Worm (Caenorhabditis elegans) whole organism, young adult: ENCODE data around the gene R09H10.5.
"Not testable (repeated sequence)": the region's sequence is repeated elsewhere in the genome, so short reads cannot be mapped to it uniquely, and the experiment has no call there.

Experiments
- B0035.1 ChIP-seq: sonication (generic microtip); optimal IDR thresholded peaks from 2 replicates; lab custom pipeline; 2016; ENCODE audit warnings: missing genetic modification characterization, mild to moderate bottlenecking, missing compliant biosample characterization, missing genotype, missing genetic modification reagents
- B0261.1 ChIP-seq: sonication (generic microtip); optimal IDR thresholded peaks from 2 replicates; lab custom pipeline; 2016; ENCODE audit warnings: mild to moderate bottlenecking, missing genetic modification characterization, moderate library complexity, missing compliant biosample characterization
- B0336.3 ChIP-seq: fragments of 200-800 bp; sonication (Bioruptor generic); IDR thresholded peaks from 2 replicates; pipeline ENCODE4 v1.3.6; 2022; ENCODE audit warnings: missing genetic modification characterization, missing compliant biosample characterization
- C06A6.2 ChIP-seq: fragments of 200-800 bp; sonication (Bioruptor generic); conservative IDR thresholded peaks from 2 replicates; pipeline ENCODE4 v1.3.6; 2022; ENCODE audit warnings: missing genetic modification characterization, missing compliant biosample characterization
- C17E4.6 ChIP-seq: fragments of 200-800 bp; sonication (Bioruptor generic); IDR thresholded peaks from 2 replicates; pipeline ENCODE4 v1.3.6; 2022; ENCODE audit warnings: missing genetic modification reagents, missing genetic modification characterization, missing compliant biosample characterization
- F23B12.7 ChIP-seq: sonication (generic microtip); optimal IDR thresholded peaks from 2 replicates; lab custom pipeline; 2017; ENCODE audit warnings: missing genetic modification characterization, mild to moderate bottlenecking, missing compliant biosample characterization, antibody characterized with exemption, moderate library complexity; ENCODE audit not compliant: insufficient read depth
- F33H1.4 ChIP-seq: fragments of 200-800 bp; sonication (Bioruptor generic); IDR thresholded peaks from 2 replicates; pipeline ENCODE4 v1.3.6; 2022; ENCODE audit warnings: missing genetic modification reagents, missing genetic modification characterization, missing compliant biosample characterization
- F49E8.2 ChIP-seq: sonication (generic microtip); optimal IDR thresholded peaks from 3 replicates; lab custom pipeline; 2017; ENCODE audit warnings: missing genetic modification characterization, mild to moderate bottlenecking, missing compliant biosample characterization, antibody characterized with exemption, moderate library complexity; ENCODE audit not compliant: insufficient read depth
- K11D2.4 ChIP-seq: fragments of 200-800 bp; sonication (Bioruptor generic); IDR thresholded peaks from 2 replicates; pipeline ENCODE4 v1.3.6; 2022; ENCODE audit warnings: missing genetic modification reagents, missing genetic modification characterization, missing compliant biosample characterization
- K12H6.12 ChIP-seq: fragments of 200-800 bp; sonication (Bioruptor generic); optimal IDR thresholded peaks from 2 replicates; lab custom pipeline; 2018; ENCODE audit warnings: mild to moderate bottlenecking, missing genetic modification characterization, missing compliant biosample characterization
- Y67H2A.10 ChIP-seq: fragments of 200-800 bp; sonication (Bioruptor generic); conservative IDR thresholded peaks from 2 replicates; pipeline ENCODE4 v1.3.6; 2022; ENCODE audit warnings: missing genetic modification reagents, missing genetic modification characterization, missing compliant biosample characterization
- atf-7 ChIP-seq: sonication (generic microtip); optimal IDR thresholded peaks from 2 replicates; lab custom pipeline; 2017; ENCODE audit warnings: mild to moderate bottlenecking, missing genetic modification characterization, missing compliant biosample characterization
- athp-1 ChIP-seq: sonication (generic microtip); optimal IDR thresholded peaks from 2 replicates; lab custom pipeline; 2017; ENCODE audit warnings: mild to moderate bottlenecking, missing genetic modification characterization, missing compliant biosample characterization
- ceh-58 ChIP-seq: fragments of 200-800 bp; sonication (Bioruptor generic); IDR thresholded peaks from 2 replicates; pipeline ENCODE4 v1.3.6; 2022; ENCODE audit warnings: missing genetic modification characterization, missing compliant biosample characterization
- ceh-79 ChIP-seq: sonication (generic microtip); optimal IDR thresholded peaks from 2 replicates; lab custom pipeline; 2017; ENCODE audit warnings: mild to moderate bottlenecking, missing genetic modification characterization, missing compliant biosample characterization
- ceh-91 ChIP-seq: fragments of 200-800 bp; sonication (Bioruptor generic); IDR thresholded peaks from 2 replicates; pipeline ENCODE4 v1.3.6; 2022; ENCODE audit warnings: missing genetic modification reagents, missing genetic modification characterization, missing compliant biosample characterization
- chd-7 ChIP-seq: sonication (generic microtip); optimal IDR thresholded peaks from 2 replicates; lab custom pipeline; 2016; ENCODE audit warnings: mild to moderate bottlenecking, missing genetic modification characterization, moderate library complexity, missing compliant biosample characterization
- efl-1 ChIP-seq: fragments of 150-350 bp; optimal IDR thresholded peaks from 2 replicates; lab custom pipeline; 2014; ENCODE audit warnings: missing biosample characterization, missing genetic modification reagents, missing genetic modification characterization
- egl-44 ChIP-seq: fragments of 200-800 bp; sonication (Bioruptor generic); IDR thresholded peaks from 2 replicates; pipeline ENCODE4 v1.3.6; 2022; ENCODE audit warnings: missing genetic modification reagents, missing genetic modification characterization, missing compliant biosample characterization
- fkh-3 ChIP-seq: sonication (generic microtip); optimal IDR thresholded peaks from 2 replicates; lab custom pipeline; 2016; ENCODE audit warnings: mild to moderate bottlenecking, missing genetic modification characterization, missing compliant biosample characterization
- him-1 ChIP-seq: sonication (generic microtip); optimal IDR thresholded peaks from 2 replicates; lab custom pipeline; 2016; ENCODE audit warnings: missing genotype, missing genetic modification reagents, missing genetic modification characterization, missing compliant biosample characterization
- hlh-12 ChIP-seq: sonication (generic microtip); optimal IDR thresholded peaks from 2 replicates; lab custom pipeline; 2016; ENCODE audit warnings: missing genetic modification characterization, missing compliant biosample characterization
- hmg-1.2 ChIP-seq: fragments of 200-800 bp; sonication (Bioruptor generic); IDR thresholded peaks from 2 replicates; pipeline ENCODE4 v1.3.6; 2022; ENCODE audit warnings: missing genetic modification reagents, missing genetic modification characterization, missing compliant biosample characterization
- let-607 ChIP-seq, 2 experiments: fragments of 200-800 bp in 1 of 2; sonication (Bioruptor generic) in 1 of 2; sonication (generic microtip) in 1 of 2; optimal IDR thresholded peaks; 2 replicates each; lab custom pipeline; 2016 to 2018; ENCODE audit warnings: mild to moderate bottlenecking in 2 of 2, missing compliant biosample characterization in 2 of 2, missing genetic modification characterization in 2 of 2, moderate library complexity in 2 of 2, missing genotype in 1 of 2
- lin-26 ChIP-seq: fragments of 200-800 bp; sonication (Bioruptor generic); IDR thresholded peaks from 2 replicates; pipeline ENCODE4 v1.3.6; 2022; ENCODE audit warnings: missing genetic modification reagents, missing genetic modification characterization, missing compliant biosample characterization
- lin-40 ChIP-seq: sonication (generic microtip); optimal IDR thresholded peaks from 2 replicates; lab custom pipeline; 2016; ENCODE audit warnings: missing genetic modification characterization, mild to moderate bottlenecking, missing compliant biosample characterization, missing genotype, missing genetic modification reagents
- lir-1 ChIP-seq: fragments of 200-800 bp; sonication (Bioruptor generic); conservative IDR thresholded peaks from 2 replicates; pipeline ENCODE4 v1.3.6; 2022; ENCODE audit warnings: missing genetic modification reagents, missing genetic modification characterization, missing compliant biosample characterization
- madf-3 ChIP-seq: fragments of 200-800 bp; sonication (Bioruptor generic); IDR thresholded peaks from 2 replicates; pipeline ENCODE4 v1.3.6; 2022; ENCODE audit warnings: missing genetic modification reagents, missing genetic modification characterization, missing compliant biosample characterization
- madf-6 ChIP-seq: fragments of 200-800 bp; sonication (Bioruptor generic); IDR thresholded peaks from 2 replicates; pipeline ENCODE4 v1.3.6; 2022; ENCODE audit warnings: missing genetic modification reagents, missing genetic modification characterization, missing compliant biosample characterization
- mel-28 ChIP-seq: sonication (generic microtip); optimal IDR thresholded peaks from 2 replicates; lab custom pipeline; 2016; ENCODE audit warnings: borderline replicate concordance, mild to moderate bottlenecking, missing genetic modification characterization, missing compliant biosample characterization
- mxl-1 ChIP-seq: sonication (generic microtip); optimal IDR thresholded peaks from 2 replicates; lab custom pipeline; 2016; ENCODE audit warnings: missing genetic modification characterization, missing compliant biosample characterization
- nfya-2 ChIP-seq: fragments of 200-800 bp; sonication (Bioruptor generic); IDR thresholded peaks from 2 replicates; pipeline ENCODE4 v1.3.6; 2022; ENCODE audit warnings: missing genetic modification reagents, missing genetic modification characterization, missing compliant biosample characterization
- nfyb-1 ChIP-seq: fragments of 200-800 bp; sonication (Bioruptor generic); IDR thresholded peaks from 2 replicates; pipeline ENCODE4 v1.3.6; 2022; ENCODE audit warnings: missing genetic modification reagents, missing genetic modification characterization, missing compliant biosample characterization
- nhr-179 ChIP-seq: sonication (generic microtip); optimal IDR thresholded peaks from 2 replicates; lab custom pipeline; 2016; ENCODE audit warnings: mild to moderate bottlenecking, missing genetic modification characterization, missing compliant biosample characterization
- nhr-80 ChIP-seq: sonication (generic microtip); optimal IDR thresholded peaks from 2 replicates; lab custom pipeline; 2016; ENCODE audit warnings: missing genetic modification characterization, missing compliant biosample characterization
- nhr-90 ChIP-seq: sonication (generic microtip); optimal IDR thresholded peaks from 2 replicates; lab custom pipeline; 2016; ENCODE audit warnings: missing genotype, mild to moderate bottlenecking, missing genetic modification characterization, missing compliant biosample characterization
- pha-4 ChIP-seq: fragments of 150-350 bp; sonication (generic microtip); optimal IDR thresholded peaks from 2 replicates; lab custom pipeline; 2014; ENCODE audit warnings: missing biosample characterization, missing genetic modification reagents, missing genetic modification characterization
- rec-8 ChIP-seq, 2 experiments: sonication (generic microtip); optimal IDR thresholded peaks; 2 replicates each; lab custom pipeline; 2016; ENCODE audit warnings: mild to moderate bottlenecking in 2 of 2, missing genetic modification characterization in 2 of 2, missing genetic modification reagents in 2 of 2, missing genotype in 2 of 2, missing biosample characterization in 1 of 2, missing compliant biosample characterization in 1 of 2, moderate library complexity in 1 of 2
- sdz-38 ChIP-seq: sonication (generic microtip); optimal IDR thresholded peaks from 2 replicates; lab custom pipeline; 2016; ENCODE audit warnings: missing genotype, missing genetic modification characterization, missing compliant biosample characterization
- snpc-3.4 ChIP-seq: sonication (generic microtip); optimal IDR thresholded peaks from 2 replicates; lab custom pipeline; 2017; ENCODE audit warnings: missing genetic modification characterization, mild to moderate bottlenecking, missing compliant biosample characterization, antibody characterized with exemption, moderate library complexity, missing genotype, missing genetic modification reagents
- somi-1 ChIP-seq: fragments of 200-800 bp; sonication (Bioruptor generic); optimal IDR thresholded peaks from 2 replicates; lab custom pipeline; 2018; ENCODE audit warnings: mild to moderate bottlenecking, missing genetic modification characterization, missing compliant biosample characterization
- unc-62 ChIP-seq: fragments of 150-350 bp; optimal IDR thresholded peaks from 2 replicates; lab custom pipeline; 2014; ENCODE audit warnings: missing biosample characterization, missing genetic modification reagents, missing genetic modification characterization
- xnd-1 ChIP-seq: sonication (generic microtip); optimal IDR thresholded peaks from 2 replicates; lab custom pipeline; 2016; ENCODE audit warnings: missing genotype, missing genetic modification reagents, missing genetic modification characterization, missing compliant biosample characterization
- ztf-22 ChIP-seq: fragments of 200-800 bp; sonication (Bioruptor generic); optimal IDR thresholded peaks from 2 replicates; lab custom pipeline; 2018; ENCODE audit warnings: mild to moderate bottlenecking, missing genetic modification characterization, moderate library complexity, missing compliant biosample characterization

R09H10.5 gene

DNA sequence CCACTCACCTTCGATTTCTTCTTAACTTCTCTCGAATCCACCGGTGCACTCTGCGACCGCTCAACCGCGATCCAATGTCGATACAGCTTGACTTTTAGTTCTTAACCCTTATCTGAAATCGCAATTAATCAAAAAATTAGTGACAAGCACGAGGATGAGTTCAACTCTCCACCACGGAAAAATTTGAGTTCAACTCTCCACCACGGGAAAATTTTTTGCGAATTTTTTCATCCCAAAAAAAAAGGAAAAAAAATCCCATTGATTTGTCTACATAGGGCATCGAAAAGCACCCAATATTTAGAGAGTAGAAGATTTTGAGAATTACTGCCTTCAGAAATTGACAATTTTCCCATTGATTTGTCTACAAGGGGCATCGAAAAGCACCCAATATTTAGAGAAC is 25.4 kb upstream of the R09H10.5 start, which contains the start of gene glb-19:
Gene glb-19, minus strand, starts transcription at position 101 of the 400 bp plus-strand sequence.
- TF ChIP-seq B0336.3 (GFP tag; lab: Robert Waterston, UW); ceh-79 (tag; lab: Kevin White, UChicago); somi-1: not testable (repeated sequence)
- TF ChIP-seq, all 124 proteins: peak for 0; not testable (repeated sequence) for 124

DNA sequence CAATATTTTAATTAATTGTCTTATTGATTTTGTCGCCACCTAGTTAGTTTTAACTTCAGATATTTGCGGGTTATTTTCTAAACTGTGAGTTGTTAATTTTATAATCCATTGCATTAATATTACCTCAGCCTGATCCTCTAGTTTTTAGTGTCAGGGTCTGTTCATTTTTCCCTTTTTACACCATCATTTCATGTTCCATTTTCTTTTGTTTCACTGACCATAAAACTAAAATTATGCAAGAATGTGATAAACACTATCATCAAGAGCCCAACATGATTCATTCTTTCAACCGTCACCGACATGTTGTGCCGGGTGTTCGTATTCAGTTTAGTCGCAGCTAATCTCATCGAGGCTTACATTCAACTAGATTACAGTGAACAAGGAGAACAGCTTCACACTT is 10.3 kb upstream of the R09H10.5 start, which contains the start of gene F56C4.2:
Gene F56C4.2, plus strand, starts transcription at position 301 of the 400 bp plus-strand sequence.
- TF ChIP-seq madf-3 (GFP tag; lab: Robert Waterston, UW) (no peak), F33H1.4 (GFP tag; lab: Robert Waterston, UW) (no peak), him-1 (no peak), ceh-79 (tag; lab: Kevin White, UChicago) (no peak), rec-8 (tag; optimal IDR thresholded peaks at IDR 0.05; lab: Kevin White, UChicago) (no peak), athp-1 (tag; lab: Kevin White, UChicago) (no peak), madf-6 (no peak), sdz-38 (tag; lab: Kevin White, UChicago) (no peak), hmg-1.2 (GFP tag; lab: Robert Waterston, UW) (no peak), xnd-1 (tag; lab: Kevin White, UChicago) (no peak), B0035.1 (no peak), nfya-2 (GFP tag; lab: Robert Waterston, UW) (no peak)

DNA sequence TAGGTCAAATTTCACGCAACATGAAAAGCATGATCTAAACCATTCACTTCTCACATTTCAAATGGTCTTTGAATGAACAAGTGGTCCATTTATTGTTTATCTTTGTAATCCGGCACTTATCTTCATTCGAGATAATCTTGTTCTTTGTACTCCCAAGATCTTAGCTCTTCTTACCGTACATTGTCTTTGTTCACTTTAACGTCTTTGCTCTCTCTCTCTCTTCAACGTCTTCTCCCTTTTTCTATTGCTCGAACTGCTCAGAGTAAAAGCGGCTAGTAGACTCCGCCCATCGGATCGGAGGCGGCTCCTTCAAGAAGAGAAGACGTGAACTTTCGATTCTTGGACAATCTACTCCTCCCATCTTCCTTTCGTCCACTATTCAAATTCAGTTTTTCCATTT is 8.0 kb upstream of the R09H10.5 start, which contains the start of gene F56C4.1:
Gene F56C4.1, plus strand, starts transcription at position 301 of the 400 bp plus-strand sequence.
- TF ChIP-seq athp-1 (tag; lab: Kevin White, UChicago), result no peak
- TF ChIP-seq lin-40, result no peak
- no peak for TF ChIP-seq ceh-91 (GFP tag; lab: Robert Waterston, UW)
- TF ChIP-seq ztf-22 (GFP tag; lab: Kevin White, UChicago), result no peak
- TF ChIP-seq nfyb-1 (GFP tag; lab: Robert Waterston, UW), result no peak
- TF ChIP-seq rec-8 (tag; optimal IDR thresholded peaks at IDR 0.05; lab: Kevin White, UChicago), result no peak
- TF ChIP-seq nhr-179, result no peak
- no peak for TF ChIP-seq efl-1 (GFP tag; lab: Kevin White, UChicago)
- TF ChIP-seq madf-3 (GFP tag; lab: Robert Waterston, UW), result no peak
- no peak for TF ChIP-seq K12H6.12 (tag; lab: Kevin White, UChicago)
- no peak for TF ChIP-seq C17E4.6 (GFP tag; lab: Robert Waterston, UW)
- no peak for TF ChIP-seq ceh-58 (GFP tag; lab: Robert Waterston, UW)
- no peak for TF ChIP-seq hlh-12
- no peak for TF ChIP-seq nhr-90
- TF ChIP-seq chd-7, result no peak
- no peak for TF ChIP-seq snpc-3.4 (tag; lab: Kevin White, UChicago)
- TF ChIP-seq nhr-80 (tag; lab: Kevin White, UChicago), result no peak
- TF ChIP-seq F49E8.2 (tag; lab: Kevin White, UChicago), result no peak
- no peak for TF ChIP-seq B0261.1 (tag; lab: Kevin White, UChicago)
- TF ChIP-seq mxl-1 (tag; lab: Kevin White, UChicago), result no peak

DNA sequence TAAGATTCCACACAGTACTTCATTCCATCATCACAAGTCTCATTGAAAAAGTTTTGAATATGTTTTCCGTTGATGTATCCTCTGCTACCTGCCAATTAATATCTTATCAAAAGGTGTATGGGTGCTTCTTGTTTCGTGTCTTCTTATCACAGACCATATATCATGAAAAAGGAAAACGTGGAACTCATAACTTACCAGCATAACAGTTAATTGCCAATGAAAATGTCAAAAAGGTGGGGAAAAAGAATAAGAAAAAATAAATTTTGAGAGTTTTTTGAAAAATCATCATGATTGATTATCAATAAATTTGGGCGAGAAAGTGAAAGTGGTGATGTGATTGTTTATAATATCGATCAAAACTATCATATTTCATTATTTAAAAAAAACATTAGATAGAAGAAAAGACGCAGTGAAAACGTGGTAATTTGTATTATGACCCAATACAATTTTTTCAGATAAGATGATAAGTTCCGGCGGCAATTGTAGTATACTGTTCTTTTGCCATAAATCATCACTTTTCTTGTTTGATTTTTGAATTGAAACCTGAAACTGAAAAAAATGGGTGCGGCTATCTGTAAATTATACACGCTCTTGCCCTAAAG is 2.4 kb upstream of the R09H10.5 start, which contains the start of gene F56C4.4:
Gene F56C4.4, minus strand, starts transcription at position 315 of the 602 bp plus-strand sequence.
- TF ChIP-seq Y67H2A.10, result no peak
- no peak for TF ChIP-seq pha-4
- peak; percentile 69 to 81 for TF ChIP-seq let-607 (tag; optimal IDR thresholded peaks at IDR 0.05; lab: Kevin White, UChicago)
- no peak for TF ChIP-seq F23B12.7 (tag; lab: Kevin White, UChicago)
- TF ChIP-seq fkh-3 (tag; lab: Kevin White, UChicago), result no peak
- TF ChIP-seq K11D2.4, result no peak
- TF ChIP-seq mel-28 (tag; lab: Kevin White, UChicago), result no peak
- TF ChIP-seq ztf-22 (GFP tag; lab: Kevin White, UChicago), result peak; percentile 13
- no peak for TF ChIP-seq lin-26 (GFP tag; lab: Robert Waterston, UW)
- peak; percentile 53 for TF ChIP-seq unc-62 (GFP tag; lab: Kevin White, UChicago)
- no peak for TF ChIP-seq lir-1 (GFP tag; lab: Robert Waterston, UW)
- TF ChIP-seq nhr-80 (tag; lab: Kevin White, UChicago), result peak; percentile 92
- no peak for TF ChIP-seq egl-44 (GFP tag; lab: Robert Waterston, UW)
- peak; percentile 32 for TF ChIP-seq atf-7 (tag; lab: Kevin White, UChicago)
- TF ChIP-seq C06A6.2, result no peak
